Fruit fly (Drosophila melanogaster) whole organism, embryonic: ENCODE measurements around the gene CG13074.

Experiments used
- Asciz ChIP-seq: fragments of 200-800 bp; sonication (Bioruptor generic); optimal IDR thresholded peaks from 2 replicates; lab custom pipeline; 2017; ENCODE audit warnings: missing biosample characterization, mild to moderate bottlenecking, missing genetic modification characterization, missing genetic modification reagents
- CG10366 ChIP-seq: fragments of 200-800 bp; sonication (Bioruptor generic); IDR thresholded peaks from 2 replicates; pipeline ENCODE4 v1.3.6; 2022; ENCODE audit warnings: missing biosample characterization, missing genetic modification characterization
- CG10979 ChIP-seq: fragments of 200-800 bp; sonication (Bioruptor generic); optimal IDR thresholded peaks from 2 replicates; lab custom pipeline; 2018; ENCODE audit warnings: missing biosample characterization, mild to moderate bottlenecking, missing genetic modification characterization, moderate library complexity
- CG11723 ChIP-seq: fragments of 200-800 bp; sonication (Bioruptor generic); optimal IDR thresholded peaks from 2 replicates; lab custom pipeline; 2017; ENCODE audit warnings: missing biosample characterization, mild to moderate bottlenecking, missing genetic modification characterization
- CG12219 ChIP-seq: fragments of 200-800 bp; sonication (Bioruptor generic); optimal IDR thresholded peaks from 3 replicates; lab custom pipeline; 2018; ENCODE audit warnings: missing biosample characterization, mild to moderate bottlenecking, missing genetic modification characterization
- CG12769 ChIP-seq: fragments of 200-800 bp; sonication (Bioruptor generic); optimal IDR thresholded peaks from 2 replicates; lab custom pipeline; 2019; ENCODE audit warnings: missing biosample characterization, mild to moderate bottlenecking, missing genetic modification characterization, moderate library complexity
- CG13624 ChIP-seq: fragments of 200-800 bp; sonication (Bioruptor generic); optimal IDR thresholded peaks from 2 replicates; lab custom pipeline; 2016; ENCODE audit warnings: missing biosample characterization, missing genetic modification characterization
- CG14441 ChIP-seq: fragments of 200-800 bp; sonication (Bioruptor generic); IDR thresholded peaks from 2 replicates; pipeline ENCODE4 v1.3.6; 2022; ENCODE audit warnings: missing biosample characterization, missing genetic modification characterization
- CG17912 ChIP-seq: fragments of 200-800 bp; sonication (Bioruptor generic); optimal IDR thresholded peaks from 2 replicates; lab custom pipeline; 2018; ENCODE audit warnings: missing biosample characterization, mild to moderate bottlenecking, missing genetic modification characterization
- CG2116 ChIP-seq: fragments of 200-800 bp; sonication (Bioruptor generic); optimal IDR thresholded peaks from 3 replicates; lab custom pipeline; 2018; ENCODE audit warnings: missing biosample characterization, mild to moderate bottlenecking, missing genetic modification characterization
- CG2129 ChIP-seq: fragments of 200-800 bp; sonication (Bioruptor generic); IDR thresholded peaks from 2 replicates; pipeline ENCODE4 v1.3.6; 2022; ENCODE audit warnings: missing biosample characterization, missing genetic modification characterization; ENCODE audit not compliant: partially characterized antibody
- CG31365 ChIP-seq: fragments of 200-800 bp; sonication (Bioruptor generic); optimal IDR thresholded peaks from 2 replicates; lab custom pipeline; 2018; ENCODE audit warnings: missing biosample characterization, mild to moderate bottlenecking, missing genetic modification characterization
- CG31441 ChIP-seq: fragments of 200-800 bp; sonication (Bioruptor generic); IDR thresholded peaks from 2 replicates; pipeline ENCODE4 v1.3.6; 2022; ENCODE audit warnings: missing biosample characterization, missing genetic modification characterization
- CG3838 ChIP-seq: fragments of 200-800 bp; sonication (Bioruptor generic); optimal IDR thresholded peaks from 3 replicates; lab custom pipeline; 2016; ENCODE audit warnings: missing biosample characterization, missing genetic modification characterization
- CG42726 ChIP-seq: fragments of 200-800 bp; sonication (Bioruptor generic); IDR thresholded peaks from 2 replicates; pipeline ENCODE4 v1.3.6; 2022; ENCODE audit warnings: missing biosample characterization, missing genetic modification characterization; ENCODE audit not compliant: partially characterized antibody
- CG5180 ChIP-seq: fragments of 200-800 bp; sonication (Bioruptor generic); optimal IDR thresholded peaks from 3 replicates; lab custom pipeline; 2017; ENCODE audit warnings: missing biosample characterization, missing genetic modification characterization, mild to moderate bottlenecking, moderate library complexity, missing genetic modification reagents
- CG6254 ChIP-seq: fragments of 200-800 bp; sonication (Bioruptor generic); optimal IDR thresholded peaks from 3 replicates; lab custom pipeline; 2017; ENCODE audit warnings: mild to moderate bottlenecking, missing biosample characterization, missing genetic modification reagents, missing genetic modification characterization
- CG6654 ChIP-seq: fragments of 200-800 bp; sonication (Bioruptor generic); optimal IDR thresholded peaks from 2 replicates; lab custom pipeline; 2017; ENCODE audit warnings: missing biosample characterization, mild to moderate bottlenecking, missing genetic modification characterization
- CG8944 ChIP-seq: fragments of 200-800 bp; sonication (Bioruptor generic); optimal IDR thresholded peaks from 3 replicates; lab custom pipeline; 2016; ENCODE audit warnings: missing biosample characterization, missing genetic modification characterization
- Chrac-16 ChIP-seq: fragments of 200-800 bp; sonication (Bioruptor generic); optimal IDR thresholded peaks from 3 replicates; lab custom pipeline; 2016; ENCODE audit warnings: missing biosample characterization, missing genetic modification characterization
- HLH3B ChIP-seq: fragments of 200-800 bp; sonication (Bioruptor generic); IDR thresholded peaks from 2 replicates; pipeline ENCODE4 v1.3.6; 2022; ENCODE audit warnings: missing biosample characterization, missing genetic modification characterization
- HLHmδ ChIP-seq: fragments of 200-800 bp; sonication (Bioruptor generic); optimal IDR thresholded peaks from 2 replicates; lab custom pipeline; 2018; ENCODE audit warnings: missing biosample characterization, mild to moderate bottlenecking, missing genetic modification characterization, moderate library complexity
- Jarid2 ChIP-seq: fragments of 200-800 bp; sonication (Bioruptor generic); optimal IDR thresholded peaks from 3 replicates; lab custom pipeline; 2017; ENCODE audit warnings: mild to moderate bottlenecking, missing biosample characterization, missing genetic modification reagents, missing genetic modification characterization
- NfI ChIP-seq: fragments of 200-800 bp; sonication (Bioruptor generic); optimal IDR thresholded peaks from 3 replicates; lab custom pipeline; 2018; ENCODE audit warnings: missing biosample characterization, mild to moderate bottlenecking, missing genetic modification characterization, moderate library complexity
- Opbp ChIP-seq: fragments of 200-800 bp; sonication (Bioruptor generic); IDR thresholded peaks from 3 replicates; pipeline ENCODE4 v1.3.6; 2022; ENCODE audit warnings: missing biosample characterization, missing genetic modification characterization; ENCODE audit not compliant: partially characterized antibody
- Optix ChIP-seq: fragments of 200-800 bp; sonication (Bioruptor generic); IDR thresholded peaks from 3 replicates; pipeline ENCODE4 v1.3.6; 2022; ENCODE audit warnings: missing biosample characterization, missing genetic modification characterization
- Xbp1 ChIP-seq: fragments of 200-800 bp; sonication (Bioruptor generic); optimal IDR thresholded peaks from 3 replicates; lab custom pipeline; 2016; ENCODE audit warnings: missing biosample characterization, mild to moderate bottlenecking, missing genetic modification characterization
- aop ChIP-seq: fragments of 200-800 bp; sonication (Bioruptor generic); IDR thresholded peaks from 2 replicates; pipeline ENCODE4 v1.3.6; 2022; ENCODE audit warnings: missing biosample characterization, missing genetic modification characterization
- ash1 ChIP-seq: fragments of 200-800 bp; sonication (Bioruptor generic); optimal IDR thresholded peaks from 2 replicates; lab custom pipeline; 2018; ENCODE audit warnings: missing biosample characterization, mild to moderate bottlenecking, missing genetic modification characterization
- bab2 ChIP-seq: fragments of 200-800 bp; sonication (Bioruptor generic); optimal IDR thresholded peaks from 2 replicates; lab custom pipeline; 2016; ENCODE audit warnings: missing biosample characterization, missing genetic modification characterization
- dan ChIP-seq: fragments of 200-800 bp; sonication (Bioruptor generic); IDR thresholded peaks from 2 replicates; pipeline ENCODE4 v1.3.6; 2022; ENCODE audit warnings: missing biosample characterization, missing genetic modification characterization
- gcm2 ChIP-seq: fragments of 200-800 bp; sonication (Bioruptor generic); optimal IDR thresholded peaks from 2 replicates; lab custom pipeline; 2016; ENCODE audit warnings: missing biosample characterization, missing genetic modification characterization
- gfzf ChIP-seq: fragments of 200-800 bp; sonication (Bioruptor generic); optimal IDR thresholded peaks from 2 replicates; lab custom pipeline; 2016; ENCODE audit warnings: missing biosample characterization, mild to moderate bottlenecking, missing genetic modification characterization, moderate library complexity
- gsb-n ChIP-seq: fragments of 200-800 bp; sonication (Bioruptor generic); optimal IDR thresholded peaks from 3 replicates; lab custom pipeline; 2018; ENCODE audit warnings: missing biosample characterization, mild to moderate bottlenecking, missing genetic modification characterization
- ind ChIP-seq: fragments of 200-800 bp; sonication (Bioruptor generic); optimal IDR thresholded peaks from 3 replicates; lab custom pipeline; 2016; ENCODE audit warnings: missing biosample characterization, missing genetic modification characterization
- jigr1 ChIP-seq: fragments of 200-800 bp; sonication (Bioruptor generic); IDR thresholded peaks from 3 replicates; pipeline ENCODE4 v1.3.6; 2022; ENCODE audit warnings: missing biosample characterization, missing genetic modification characterization
- kay ChIP-seq: fragments of 200-800 bp; sonication (Bioruptor generic); optimal IDR thresholded peaks from 2 replicates; lab custom pipeline; 2016; ENCODE audit warnings: missing biosample characterization, missing genetic modification characterization
- nerfin-2 ChIP-seq: fragments of 200-800 bp; sonication (Bioruptor generic); IDR thresholded peaks from 2 replicates; pipeline ENCODE4 v1.3.6; 2022; ENCODE audit warnings: missing biosample characterization, missing genetic modification characterization; ENCODE audit not compliant: partially characterized antibody
- p53 ChIP-seq: fragments of 200-800 bp; sonication (Bioruptor generic); optimal IDR thresholded peaks from 2 replicates; lab custom pipeline; 2016; ENCODE audit warnings: missing biosample characterization, missing genetic modification characterization
- repo ChIP-seq: fragments of 200-800 bp; sonication (Bioruptor generic); optimal IDR thresholded peaks from 2 replicates; lab custom pipeline; 2016; ENCODE audit warnings: missing biosample characterization, missing genetic modification characterization
- sna ChIP-seq: fragments of 200-800 bp; sonication (Bioruptor generic); IDR thresholded peaks from 2 replicates; pipeline ENCODE4 v1.3.6; 2022; ENCODE audit warnings: missing biosample characterization, missing genetic modification characterization; ENCODE audit not compliant: partially characterized antibody
- sqz ChIP-seq: fragments of 200-800 bp; sonication (Bioruptor generic); optimal IDR thresholded peaks from 3 replicates; lab custom pipeline; 2018; ENCODE audit warnings: missing biosample characterization, mild to moderate bottlenecking, missing genetic modification characterization
- sug ChIP-seq: fragments of 200-800 bp; optimal IDR thresholded peaks from 2 replicates; lab custom pipeline; 2019; ENCODE audit warnings: missing biosample characterization, mild to moderate bottlenecking, missing genetic modification characterization, moderate library complexity
- twi ChIP-seq: fragments of 200-800 bp; optimal IDR thresholded peaks from 2 replicates; lab custom pipeline; 2019; ENCODE audit warnings: missing biosample characterization, mild to moderate bottlenecking, missing genetic modification characterization, moderate library complexity
- tx ChIP-seq: fragments of 200-800 bp; sonication (Bioruptor generic); optimal IDR thresholded peaks from 2 replicates; lab custom pipeline; 2016; ENCODE audit warnings: missing biosample characterization, missing genetic modification characterization
- vnd ChIP-seq: fragments of 200-800 bp; sonication (Bioruptor generic); IDR thresholded peaks from 3 replicates; pipeline ENCODE4 v1.3.6; 2022; ENCODE audit warnings: missing biosample characterization, missing genetic modification characterization; ENCODE audit not compliant: partially characterized antibody
- z ChIP-seq: fragments of 200-800 bp; sonication (Bioruptor generic); IDR thresholded peaks from 3 replicates; pipeline ENCODE4 v1.3.6; 2022; ENCODE audit warnings: missing biosample characterization, missing genetic modification characterization

The CG13074 gene

DNA sequence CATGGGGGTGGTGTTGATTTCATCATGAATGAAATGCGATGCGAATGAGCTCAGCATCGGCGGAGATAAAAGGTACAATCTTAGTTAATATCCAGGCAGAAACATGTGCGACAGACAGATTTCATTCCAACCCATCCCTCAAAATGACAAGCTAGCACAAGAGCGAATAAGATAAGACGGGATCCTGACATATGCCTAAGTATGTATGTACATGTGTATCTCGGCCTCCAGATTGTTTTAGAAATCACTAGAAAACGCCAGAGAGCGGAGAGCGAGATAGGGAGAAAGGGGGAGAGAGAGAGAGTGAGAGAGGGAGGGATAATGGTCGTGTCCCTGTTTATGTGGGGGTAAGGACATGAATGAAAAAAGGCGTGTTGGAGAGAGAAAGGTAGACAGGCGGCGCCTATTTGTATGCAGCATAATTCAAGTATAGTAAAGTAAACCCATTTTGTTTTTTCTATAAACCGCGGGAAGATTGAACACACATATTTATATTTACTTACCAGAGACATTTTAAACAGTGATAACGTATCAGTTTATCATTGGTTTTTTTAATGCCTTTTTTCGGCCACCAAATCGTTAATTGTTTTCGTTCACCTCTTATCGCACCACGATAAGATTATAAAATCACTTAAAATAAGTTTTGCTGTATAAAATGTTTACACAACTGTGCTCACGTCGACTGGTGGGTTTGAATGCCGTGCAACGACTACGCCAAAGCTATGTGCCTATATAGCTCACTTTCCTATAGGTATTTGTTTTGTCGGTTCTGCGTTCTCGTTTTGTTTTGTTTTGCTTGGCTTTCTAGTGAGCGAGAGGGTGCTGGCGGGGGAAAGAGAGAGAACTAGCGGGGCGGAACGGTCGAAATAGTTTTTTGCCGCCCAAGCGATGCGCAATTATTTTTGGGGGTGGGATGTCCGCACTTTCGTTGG, 47.1 kb downstream of the CG13074 start (continued):
- TF ChIP-seq CG6654 (GFP tag; lab: Kevin White, UChicago) = no peak
- peak; percentile 52 for TF ChIP-seq CG17912 (GFP tag; lab: Kevin White, UChicago)
- no peak for TF ChIP-seq gcm2 (GFP tag; lab: Kevin White, UChicago)
- TF ChIP-seq Jarid2 (GFP tag; lab: Kevin White, UChicago) = peak; percentile 62
- no peak for TF ChIP-seq Chrac-16 (GFP tag; lab: Kevin White, UChicago)
- peak; percentile 88 for TF ChIP-seq twi (tag; lab: Kevin White, UChicago)
- TF ChIP-seq sna = 0 out of 2 replicates have a peak, but pooled peaks have one; percentile 15
- no peak for TF ChIP-seq nerfin-2 (GFP tag; lab: Robert Waterston, UW)
- no peak for TF ChIP-seq CG8944 (GFP tag; lab: Kevin White, UChicago)
- TF ChIP-seq HLH3B (GFP tag; lab: Robert Waterston, UW) = no peak
- TF ChIP-seq gfzf (GFP tag; lab: Kevin White, UChicago) = no peak
- peak; percentile 12; the same call in 1 of the 2 replicates for TF ChIP-seq CG14441 (GFP tag; lab: Robert Waterston, UW)
- peak; percentile 19 for TF ChIP-seq CG6254 (GFP tag; lab: Kevin White, UChicago)
- peak; percentile 47 for TF ChIP-seq Asciz (GFP tag; lab: Kevin White, UChicago)
- TF ChIP-seq CG12769 (tag; lab: Kevin White, UChicago) = peak; percentile 68
- TF ChIP-seq CG10979 = peak; percentile 27
- peak; percentile 38; the same call in 1 of the 2 replicates for TF ChIP-seq CG31441 (GFP tag; lab: Robert Waterston, UW)
- TF ChIP-seq Optix (GFP tag; lab: Robert Waterston, UW) = no peak
- no peak for TF ChIP-seq CG11723 (GFP tag; lab: Kevin White, UChicago)
- TF ChIP-seq CG5180 (GFP tag; lab: Kevin White, UChicago) = peak; percentile 40
- 0 out of 3 replicates have a peak, but pooled peaks have one; percentile 17 for TF ChIP-seq z (GFP tag; lab: Robert Waterston, UW)
- peak; percentile 64 for TF ChIP-seq CG13624 (GFP tag; lab: Kevin White, UChicago)
- no peak for TF ChIP-seq repo (GFP tag; lab: Kevin White, UChicago)
- no peak for TF ChIP-seq vnd (GFP tag; lab: Robert Waterston, UW)
- no peak for TF ChIP-seq CG3838 (GFP tag; lab: Kevin White, UChicago)
- TF ChIP-seq p53 = no peak
- TF ChIP-seq HLHmδ (GFP tag; lab: Kevin White, UChicago) = peak; percentile 9
- TF ChIP-seq gsb-n (tag; lab: Kevin White, UChicago) = peak; percentile 3
- TF ChIP-seq aop = no peak
- peak; percentile 63 for TF ChIP-seq sug (tag; lab: Kevin White, UChicago)
- TF ChIP-seq tx = no peak
- no peak for TF ChIP-seq dan
- TF ChIP-seq Xbp1 (GFP tag; lab: Kevin White, UChicago) = no peak
- TF ChIP-seq CG10366 (GFP tag; lab: Robert Waterston, UW) = no peak
- no peak for TF ChIP-seq ind (GFP tag; lab: Kevin White, UChicago)
- TF ChIP-seq CG2116 = no peak
- peak; percentile 37 for TF ChIP-seq CG31365 (tag; lab: Kevin White, UChicago)
- TF ChIP-seq ash1 (GFP tag; lab: Kevin White, UChicago) = peak; percentile 56
- no peak for TF ChIP-seq bab2 (GFP tag; lab: Kevin White, UChicago)
- no peak for TF ChIP-seq Opbp (GFP tag; lab: Robert Waterston, UW)
- no peak for TF ChIP-seq CG12219
- no peak for TF ChIP-seq kay (GFP tag; lab: Kevin White, UChicago)
- TF ChIP-seq jigr1 (GFP tag; lab: Robert Waterston, UW) = no peak
- TF ChIP-seq CG42726 (GFP tag; lab: Robert Waterston, UW) = no peak; the same call in 1 of the 2 replicates
- no peak for TF ChIP-seq NfI
- TF ChIP-seq CG2129 (GFP tag; lab: Robert Waterston, UW) = no peak
- peak; percentile 85 for TF ChIP-seq sqz (GFP tag; lab: Kevin White, UChicago)
